Worm (Caenorhabditis elegans) whole organism, L3 larva: Measurements from ENCODE around the gene skr-4.
A peak's percentile ranks its signal among the peaks of the same experiment; 100 is the strongest.

Source experiments
- ZK546.5 ChIP-seq: sonication (generic microtip); optimal IDR thresholded peaks from 2 replicates; lab custom pipeline; 2017; ENCODE audit warnings: missing biosample characterization, missing genetic modification characterization
- egl-27 ChIP-seq: sonication (generic microtip); optimal IDR thresholded peaks from 4 replicates; lab custom pipeline; 2017; ENCODE audit warnings: missing biosample characterization, missing genetic modification reagents, missing genetic modification characterization
- elt-3 ChIP-seq, 3 experiments: fragments of 150-350 bp in 1 of 3; sonication (generic microtip) in 2 of 3; optimal IDR thresholded peaks; 2 replicates in 2 of 3; 4 replicates in 1 of 3; lab custom pipeline; 2014 to 2017; ENCODE audit warnings: missing biosample characterization in 3 of 3, missing genetic modification characterization in 3 of 3
- jun-1 ChIP-seq: fragments of 150-350 bp; optimal IDR thresholded peaks from 2 replicates; lab custom pipeline; 2014; ENCODE audit warnings: missing biosample characterization, missing genetic modification reagents, missing genetic modification characterization
- mdl-1 ChIP-seq: fragments of 150-350 bp; optimal IDR thresholded peaks from 2 replicates; lab custom pipeline; 2014; ENCODE audit warnings: missing biosample characterization, missing genetic modification characterization
- nfya-1 ChIP-seq: sonication (generic microtip); optimal IDR thresholded peaks from 2 replicates; lab custom pipeline; 2017; ENCODE audit warnings: missing genetic modification characterization, mild to moderate bottlenecking, missing compliant biosample characterization, antibody characterized with exemption, moderate library complexity; ENCODE audit not compliant: insufficient read depth
- nhr-11 ChIP-seq: fragments of 150-350 bp; optimal IDR thresholded peaks from 2 replicates; lab custom pipeline; 2014; ENCODE audit warnings: missing biosample characterization, missing genetic modification characterization
- nhr-28 ChIP-seq: fragments of 150-350 bp; optimal IDR thresholded peaks from 2 replicates; lab custom pipeline; 2014; ENCODE audit warnings: missing biosample characterization, missing genetic modification characterization
- nhr-77 ChIP-seq: fragments of 150-350 bp; optimal IDR thresholded peaks from 2 replicates; lab custom pipeline; 2014; ENCODE audit warnings: missing biosample characterization, missing genetic modification characterization
- pha-4 ChIP-seq: fragments of 150-350 bp; optimal IDR thresholded peaks from 2 replicates; lab custom pipeline; 2014; ENCODE audit warnings: missing biosample characterization, missing genetic modification reagents, missing genetic modification characterization
- snpc-4 ChIP-seq: fragments of 150-350 bp; optimal IDR thresholded peaks from 2 replicates; lab custom pipeline; 2014; ENCODE audit warnings: missing biosample characterization, missing genetic modification characterization
- unc-62 ChIP-seq: fragments of 150-350 bp; sonication (generic microtip); optimal IDR thresholded peaks from 4 replicates; lab custom pipeline; 2014; ENCODE audit warnings: missing biosample characterization, missing genetic modification reagents, missing genetic modification characterization
- ztf-4 ChIP-seq: fragments of 150-350 bp; optimal IDR thresholded peaks from 2 replicates; lab custom pipeline; 2014; ENCODE audit warnings: missing biosample characterization, missing genetic modification characterization

- TF ChIP-seq ZK546.5 = no peak
- no peak for TF ChIP-seq nhr-77 (tag; lab: Kevin White, UChicago)
- TF ChIP-seq unc-62 (GFP tag; lab: Kevin White, UChicago) = no peak
- TF ChIP-seq pha-4 (tag; lab: Kevin White, UChicago) = peak; percentile 4
- no peak for TF ChIP-seq snpc-4
- TF ChIP-seq jun-1 (tag; lab: Kevin White, UChicago) = no peak
- TF ChIP-seq egl-27 (tag; lab: Kevin White, UChicago) = no peak
- no peak for TF ChIP-seq mdl-1 (tag; lab: Kevin White, UChicago)
- TF ChIP-seq nhr-11 = no peak
- no peak for TF ChIP-seq elt-3 (tag; optimal IDR thresholded peaks at IDR 0.05; lab: Kevin White, UChicago)
- TF ChIP-seq nhr-28 (tag; lab: Kevin White, UChicago) = no peak
- no peak for TF ChIP-seq ztf-4
- TF ChIP-seq nfya-1 (tag; lab: Kevin White, UChicago) = no peak
Observed at ce11 chrV:19955171-19955570, 31.1 kb downstream of the skr-4 start, which contains the start of gene abhd-3.1.
